Fruit fly (Drosophila melanogaster): Measurements from ENCODE around the gene mRpL21.
A peak's percentile ranks its signal among the peaks of the same experiment; 100 is the strongest.

The mRpL21 gene

dm6 chr3L:19263480-19264140 lies 8.7 kb upstream of the mRpL21 start, which contains the start of the genes CG42374 and Mettl5 (continued):
- no peak for TF ChIP-seq NC2α (GFP tag; optimal IDR thresholded peaks at IDR 0.05)
- no peak for TF ChIP-seq CkIIα-i1 (GFP tag; IDR thresholded peaks at IDR 0.05)
- TF ChIP-seq ash1 (GFP tag; optimal IDR thresholded peaks at IDR 0.05): no peak
- no peak for TF ChIP-seq en (GFP tag; optimal IDR thresholded peaks at IDR 0.05)
- TF ChIP-seq CG42726 (GFP tag; IDR thresholded peaks at IDR 0.05; ENCODE audit: partially characterized antibody): no peak
- peak; percentile 98 for TF ChIP-seq CG11696 (GFP tag; IDR thresholded peaks at IDR 0.05)
- TF ChIP-seq NK7.1 (GFP tag; optimal IDR thresholded peaks at IDR 0.05): no peak
- TF ChIP-seq ssp (GFP tag; IDR thresholded peaks at IDR 0.05): no peak
- peak; percentile 17 for TF ChIP-seq CG10147 (GFP tag; optimal IDR thresholded peaks at IDR 0.05)
- peak; percentile 64 for TF ChIP-seq CG12769 (tag; optimal IDR thresholded peaks at IDR 0.05)
- TF ChIP-seq CG14014 (GFP tag; IDR thresholded peaks at IDR 0.05): 0 out of 2 replicates have a peak, but pooled peaks have one; percentile 32
- TF ChIP-seq Fer1 (GFP tag; optimal IDR thresholded peaks at IDR 0.05): peak; percentile 57
- TF ChIP-seq CG9215 (GFP tag; IDR thresholded peaks at IDR 0.05): no peak
- no peak for TF ChIP-seq CG1024 (GFP tag; IDR thresholded peaks at IDR 0.05)
- no peak for TF ChIP-seq Trl (optimal IDR thresholded peaks at IDR 0.05)
- no peak for TF ChIP-seq Trl (GFP tag; optimal IDR thresholded peaks at IDR 0.05)
- TF ChIP-seq CG1529 (GFP tag; optimal IDR thresholded peaks at IDR 0.05): no peak
- TF ChIP-seq Deaf1 (tag; optimal IDR thresholded peaks at IDR 0.05): no peak
- no peak for TF ChIP-seq btn (GFP tag; optimal IDR thresholded peaks at IDR 0.05)
- no peak for TF ChIP-seq fd102C (GFP tag; optimal IDR thresholded peaks at IDR 0.05)
- TF ChIP-seq gce (GFP tag; IDR thresholded peaks at IDR 0.05): 0 out of 3 replicates have a peak, but pooled peaks have one; percentile 47
- TF ChIP-seq Nf-YA (GFP tag; IDR thresholded peaks at IDR 0.05): no peak
- no peak for TF ChIP-seq cas (GFP tag; IDR thresholded peaks at IDR 0.05)
- no peak for TF ChIP-seq Bteb2 (GFP tag; optimal IDR thresholded peaks at IDR 0.05)
- TF ChIP-seq maf-S (GFP tag; optimal IDR thresholded peaks at IDR 0.05): no peak
- no peak for TF ChIP-seq Camta (GFP tag; optimal IDR thresholded peaks at IDR 0.05)
- TF ChIP-seq CG17568 (GFP tag; optimal IDR thresholded peaks at IDR 0.05): no peak
- peak; percentile 75 for TF ChIP-seq vvl (GFP tag; IDR thresholded peaks at IDR 0.05)
- TF ChIP-seq CG2116 (GFP tag; optimal IDR thresholded peaks at IDR 0.05): no peak
- peak; percentile 52 for TF ChIP-seq Oli (tag; optimal IDR thresholded peaks at IDR 0.05)
- peak; percentile 48 for TF ChIP-seq Sox102F (GFP tag; optimal IDR thresholded peaks at IDR 0.05)
- TF ChIP-seq sc (optimal IDR thresholded peaks at IDR 0.05): no peak
- no peak for TF ChIP-seq sc (GFP tag; optimal IDR thresholded peaks at IDR 0.05)
- TF ChIP-seq Hr3 (GFP tag; optimal IDR thresholded peaks at IDR 0.05): peak; percentile 21
- TF ChIP-seq salm (tag; optimal IDR thresholded peaks at IDR 0.05): no peak
- no peak for TF ChIP-seq H15 (GFP tag; IDR thresholded peaks at IDR 0.05)
- TF ChIP-seq so (GFP tag; IDR thresholded peaks at IDR 0.05): no peak
- no peak for TF ChIP-seq Bdp1 (GFP tag; optimal IDR thresholded peaks at IDR 0.05)
- TF ChIP-seq gt (GFP tag; IDR thresholded peaks at IDR 0.05): no peak
- TF ChIP-seq CG16863 (GFP tag; optimal IDR thresholded peaks at IDR 0.05): no peak
- no peak for TF ChIP-seq wor (GFP tag; IDR thresholded peaks at IDR 0.05)
- TF ChIP-seq HLH4C (GFP tag; IDR thresholded peaks at IDR 0.05; ENCODE audit: partially characterized antibody): no peak
- TF ChIP-seq CG10366 (GFP tag; IDR thresholded peaks at IDR 0.05): peak; percentile 44; the same call in 1 of the 2 replicates
- peak in 1 of 3 experiments; percentile 6 for TF ChIP-seq lola (GFP tag; optimal IDR thresholded peaks at IDR 0.05)
- TF ChIP-seq sim (GFP tag; IDR thresholded peaks at IDR 0.05): no peak
- no peak for TF ChIP-seq NFAT (GFP tag; IDR thresholded peaks at IDR 0.05)
- TF ChIP-seq CG4854 (GFP tag; optimal IDR thresholded peaks at IDR 0.05): no peak
- TF ChIP-seq CG33557 (GFP tag; optimal IDR thresholded peaks at IDR 0.05): no peak
- TF ChIP-seq B-H1 (GFP tag; IDR thresholded peaks at IDR 0.05): no peak; the same call in 2 of the 3 replicates
- TF ChIP-seq org-1 (GFP tag; optimal IDR thresholded peaks at IDR 0.05): no peak
- TF ChIP-seq stc (GFP tag; IDR thresholded peaks at IDR 0.05): peak; percentile 61; the same call in 1 of the 2 replicates
- TF ChIP-seq CG14860 (GFP tag; IDR thresholded peaks at IDR 0.05; ENCODE audit: partially characterized antibody): no peak
